Worm (Caenorhabditis elegans): ENCODE measurements around the gene F42C5.4.

ce11 chrIV:7339095-7339494 is 47.2 kb upstream of the F42C5.4 start:
- TF ChIP-seq mml-1 (tag; optimal IDR thresholded peaks at IDR 0.05) (no peak), skn-1 (tag; optimal IDR thresholded peaks at IDR 0.05) (no peak), nhr-43 (tag; optimal IDR thresholded peaks at IDR 0.05; ENCODE audit: poor library complexity, severe bottlenecking) (no peak), mdl-1 (tag; optimal IDR thresholded peaks at IDR 0.05) (no peak), ceh-16 (tag; optimal IDR thresholded peaks at IDR 0.05) (no peak), fkh-10 (GFP tag; optimal IDR thresholded peaks at IDR 0.05) (no peak), jun-1 (tag; optimal IDR thresholded peaks at IDR 0.05) (no peak), ama-1 (optimal IDR thresholded peaks at IDR 0.05) (no peak)
